Worm (Caenorhabditis elegans): ENCODE data around the gene vps-37.

Gene vps-37

ce11 chrV:5587042-5587441, 5.5 kb upstream of the vps-37 start:
- TF ChIP-seq unc-120 (tag; optimal IDR thresholded peaks at IDR 0.05; ENCODE audit: poor library complexity, severe bottlenecking): no peak
- TF ChIP-seq nhr-28 (tag; optimal IDR thresholded peaks at IDR 0.05): no peak
- no peak for TF ChIP-seq lin-13 (tag; optimal IDR thresholded peaks at IDR 0.05)
- TF ChIP-seq bed-3 (GFP tag; optimal IDR thresholded peaks at IDR 0.05): no peak
- TF ChIP-seq sptf-1 (tag; optimal IDR thresholded peaks at IDR 0.05): no peak
- TF ChIP-seq nhr-12 (tag; optimal IDR thresholded peaks at IDR 0.05): no peak
- no peak for TF ChIP-seq sem-2 (GFP tag; optimal IDR thresholded peaks at IDR 0.05)
- no peak for TF ChIP-seq flh-1 (GFP tag; optimal IDR thresholded peaks at IDR 0.05)
- TF ChIP-seq tbx-8 (GFP tag; optimal IDR thresholded peaks at IDR 0.05): no peak
- no peak for TF ChIP-seq lin-32 (GFP tag; optimal IDR thresholded peaks at IDR 0.05)
- TF ChIP-seq ceh-83 (GFP tag; optimal IDR thresholded peaks at IDR 0.05): no peak
- TF ChIP-seq elt-1 (tag; optimal IDR thresholded peaks at IDR 0.05; ENCODE audit: borderline replicate concordance, insufficient read depth): no peak
- no peak for TF ChIP-seq mep-1 (tag; optimal IDR thresholded peaks at IDR 0.05)
- TF ChIP-seq blmp-1 (tag; optimal IDR thresholded peaks at IDR 0.05): no peak
- TF ChIP-seq nhr-237 (tag; optimal IDR thresholded peaks at IDR 0.05): no peak
- TF ChIP-seq M03D4.4 (tag; optimal IDR thresholded peaks at IDR 0.05): no peak
- no peak for TF ChIP-seq drap-1 (GFP tag; optimal IDR thresholded peaks at IDR 0.05)
- TF ChIP-seq ces-1 (GFP tag; optimal IDR thresholded peaks at IDR 0.05): no peak
- TF ChIP-seq elt-3 (tag; optimal IDR thresholded peaks at IDR 0.05): no peak
- TF ChIP-seq mab-5 (tag; optimal IDR thresholded peaks at IDR 0.05): no peak

ce11 chrV:5587955-5588354, 4.5 kb upstream of the vps-37 start:
- no peak for TF ChIP-seq sptf-1 (tag; optimal IDR thresholded peaks at IDR 0.05)

ce11 chrV:5591887-5592286, 613 bp upstream of the vps-37 start:
- TF ChIP-seq ceh-83 (GFP tag; optimal IDR thresholded peaks at IDR 0.05) (no peak), elt-3 (tag; optimal IDR thresholded peaks at IDR 0.05) (no peak), nhr-237 (tag; optimal IDR thresholded peaks at IDR 0.05) (no peak), lin-32 (GFP tag; optimal IDR thresholded peaks at IDR 0.05) (no peak), hlh-1 (tag; optimal IDR thresholded peaks at IDR 0.05) (no peak), ces-1 (GFP tag; optimal IDR thresholded peaks at IDR 0.05) (no peak), snpc-4 (tag; optimal IDR thresholded peaks at IDR 0.05) (no peak), nhr-2 (tag; optimal IDR thresholded peaks at IDR 0.05) (no peak), cnd-1 (tag; optimal IDR thresholded peaks at IDR 0.05) (no peak), ceh-39 (tag; optimal IDR thresholded peaks at IDR 0.05) (no peak), elt-1 (tag; optimal IDR thresholded peaks at IDR 0.05; ENCODE audit: borderline replicate concordance, insufficient read depth) (no peak), mls-2 (tag; optimal IDR thresholded peaks at IDR 0.05) (no peak), sptf-1 (tag; optimal IDR thresholded peaks at IDR 0.05) (no peak), M03D4.4 (tag; optimal IDR thresholded peaks at IDR 0.05) (no peak), tbx-8 (GFP tag; optimal IDR thresholded peaks at IDR 0.05) (no peak), unc-120 (tag; optimal IDR thresholded peaks at IDR 0.05; ENCODE audit: poor library complexity, severe bottlenecking) (no peak), flh-1 (GFP tag; optimal IDR thresholded peaks at IDR 0.05) (no peak), zip-8 (tag; optimal IDR thresholded peaks at IDR 0.05) (no peak), ham-2 (GFP tag; optimal IDR thresholded peaks at IDR 0.05) (no peak)

- TF ChIP-seq pha-4 (tag; optimal IDR thresholded peaks at IDR 0.05): no peak
- TF ChIP-seq tbx-8 (GFP tag; optimal IDR thresholded peaks at IDR 0.05): no peak
- TF ChIP-seq elt-1 (tag; optimal IDR thresholded peaks at IDR 0.05; ENCODE audit: borderline replicate concordance, insufficient read depth): no peak
Measured at ce11 chrV:5593406-5593805, 906 bp downstream of the vps-37 start, which contains the start of gene mrpl-48. TSS of gene mrpl-48 (plus strand) at chrV:5593706.

- no peak for TF ChIP-seq ceh-39 (tag; optimal IDR thresholded peaks at IDR 0.05)
- no peak for TF ChIP-seq unc-62 (GFP tag; optimal IDR thresholded peaks at IDR 0.05)
- TF ChIP-seq ham-2 (GFP tag; optimal IDR thresholded peaks at IDR 0.05): no peak
- TF ChIP-seq nhr-28 (tag; optimal IDR thresholded peaks at IDR 0.05): no peak
- TF ChIP-seq nhr-12 (tag; optimal IDR thresholded peaks at IDR 0.05): no peak
Measured at ce11 chrV:5594315-5594714, 1.8 kb downstream of the vps-37 start, which contains the start of gene crn-2. TSS of gene crn-2 (plus strand) at chrV:5594615.

All from whole organism, mixed stage, embryonic.